Worm (Caenorhabditis elegans) whole organism, midembryonic: ENCODE data around the gene gcy-33.
A peak's percentile ranks its signal among the peaks of the same experiment; 100 is the strongest.

Source experiments
- T22C8.4 ChIP-seq: fragments of 200-800 bp; sonication (Bioruptor generic); IDR thresholded peaks from 2 replicates; pipeline ENCODE4 v1.3.6; 2022; ENCODE audit warnings: missing genetic modification characterization, missing compliant biosample characterization
- cog-1 ChIP-seq: sonication (generic microtip); optimal IDR thresholded peaks from 2 replicates; lab custom pipeline; 2016; ENCODE audit warnings: missing genetic modification characterization, missing compliant biosample characterization
- flt-1 ChIP-seq: fragments of 200-800 bp; sonication (Bioruptor generic); IDR thresholded peaks from 2 replicates; pipeline ENCODE4 v1.3.6; 2022; ENCODE audit warnings: missing genetic modification characterization, missing compliant biosample characterization
- klf-2 ChIP-seq: fragments of 200-800 bp; sonication (Bioruptor generic); conservative IDR thresholded peaks from 2 replicates; pipeline ENCODE4 v1.3.6; 2022; ENCODE audit warnings: missing genetic modification reagents, missing genetic modification characterization, missing compliant biosample characterization
- med-1 ChIP-seq: sonication (generic microtip); optimal IDR thresholded peaks from 2 replicates; lab custom pipeline; 2017; ENCODE audit warnings: missing genetic modification characterization, mild to moderate bottlenecking, missing compliant biosample characterization, antibody characterized with exemption, missing genetic modification reagents; ENCODE audit not compliant: insufficient read depth
- ref-1 ChIP-seq: fragments of 200-800 bp; sonication (Bioruptor generic); conservative IDR thresholded peaks from 2 replicates; pipeline ENCODE4 v1.3.6; 2022; ENCODE audit warnings: missing genetic modification reagents, missing genetic modification characterization, missing compliant biosample characterization
- tab-1 ChIP-seq: fragments of 200-800 bp; sonication (Bioruptor generic); IDR thresholded peaks from 2 replicates; pipeline ENCODE4 v1.3.6; 2022; ENCODE audit warnings: missing genetic modification characterization, missing compliant biosample characterization
- ztf-23 ChIP-seq: fragments of 200-800 bp; sonication (Bioruptor generic); IDR thresholded peaks from 2 replicates; pipeline ENCODE4 v1.3.6; 2022; ENCODE audit warnings: missing genetic modification reagents, missing genetic modification characterization, missing compliant biosample characterization
- ztf-29 ChIP-seq: fragments of 200-800 bp; sonication (Bioruptor generic); IDR thresholded peaks from 2 replicates; pipeline ENCODE4 v1.3.6; 2022; ENCODE audit warnings: missing genetic modification reagents, missing genetic modification characterization, missing compliant biosample characterization

gcy-33 gene

DNA sequence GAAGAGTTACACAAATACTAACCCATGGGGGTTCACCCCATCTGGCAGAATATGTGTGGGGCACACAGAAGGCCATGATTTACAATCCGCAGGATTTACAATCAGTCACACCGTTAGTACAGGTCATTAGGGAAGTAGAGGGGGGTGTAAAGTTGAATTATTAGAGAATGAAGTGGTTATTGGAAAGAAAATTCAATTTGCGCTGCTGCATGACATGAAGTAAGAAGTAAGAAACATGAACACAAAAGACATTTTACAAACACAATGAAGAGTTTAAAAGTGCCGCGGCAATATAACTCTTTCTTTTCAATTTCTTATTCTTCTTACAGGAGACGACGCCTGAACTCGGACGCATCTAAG, 40.8 kb downstream of the gcy-33 start:
- no peak for TF ChIP-seq ztf-29 (GFP tag; lab: Robert Waterston, UW)
- no peak for TF ChIP-seq T22C8.4 (GFP tag; lab: Robert Waterston, UW)
- TF ChIP-seq ztf-23, result no peak
- no peak for TF ChIP-seq flt-1 (GFP tag; lab: Robert Waterston, UW)
- TF ChIP-seq med-1 (GFP tag; lab: Kevin White, UChicago), result no peak
- no peak for TF ChIP-seq cog-1 (tag; lab: Kevin White, UChicago)
- no peak for TF ChIP-seq tab-1 (GFP tag; lab: Robert Waterston, UW)
- TF ChIP-seq ref-1 (GFP tag; lab: Robert Waterston, UW), result no peak
- TF ChIP-seq klf-2, result no peak

DNA sequence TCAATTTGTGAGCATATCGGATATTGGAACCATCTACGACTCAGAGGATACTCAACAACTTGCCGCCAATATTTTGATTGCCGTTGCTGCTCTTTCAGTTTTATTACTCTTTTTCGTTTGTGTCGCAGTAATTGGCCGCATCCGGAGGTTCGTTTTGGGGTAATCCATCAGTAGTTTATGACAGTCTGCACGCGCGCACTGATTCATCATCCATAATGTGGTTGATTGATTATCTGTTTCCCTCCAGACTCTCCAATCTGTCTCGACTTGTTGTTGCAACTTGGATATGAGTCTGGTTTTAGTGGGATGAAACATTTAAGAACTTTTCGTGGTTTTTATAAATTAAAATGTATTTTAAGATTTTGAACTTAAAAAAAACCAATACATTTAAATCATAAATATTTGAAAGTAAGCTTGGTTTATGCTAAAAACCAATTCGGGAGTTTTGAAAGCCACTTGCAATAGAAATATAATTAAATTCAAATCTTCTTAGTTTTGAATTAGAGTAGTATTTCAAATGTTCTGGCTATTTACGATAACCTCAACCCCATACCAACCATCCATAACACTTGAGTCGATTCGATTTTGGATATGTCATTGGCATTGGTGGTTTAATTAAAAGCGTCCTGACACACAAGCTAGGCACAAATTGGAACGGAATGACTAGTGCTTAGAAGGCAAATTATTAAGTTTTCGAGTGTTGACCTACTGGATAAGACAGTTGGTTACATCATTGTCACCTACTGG, 41.3 kb downstream of the gcy-33 start:
- TF ChIP-seq ref-1 (GFP tag; lab: Robert Waterston, UW) (no peak), T22C8.4 (GFP tag; lab: Robert Waterston, UW) (no peak), ztf-23 (no peak), flt-1 (GFP tag; lab: Robert Waterston, UW) (no peak), ztf-29 (GFP tag; lab: Robert Waterston, UW) (no peak), cog-1 (tag; lab: Kevin White, UChicago) (no peak), klf-2 (no peak), med-1 (GFP tag; lab: Kevin White, UChicago) (no peak), tab-1 (GFP tag; lab: Robert Waterston, UW) (no peak)

DNA sequence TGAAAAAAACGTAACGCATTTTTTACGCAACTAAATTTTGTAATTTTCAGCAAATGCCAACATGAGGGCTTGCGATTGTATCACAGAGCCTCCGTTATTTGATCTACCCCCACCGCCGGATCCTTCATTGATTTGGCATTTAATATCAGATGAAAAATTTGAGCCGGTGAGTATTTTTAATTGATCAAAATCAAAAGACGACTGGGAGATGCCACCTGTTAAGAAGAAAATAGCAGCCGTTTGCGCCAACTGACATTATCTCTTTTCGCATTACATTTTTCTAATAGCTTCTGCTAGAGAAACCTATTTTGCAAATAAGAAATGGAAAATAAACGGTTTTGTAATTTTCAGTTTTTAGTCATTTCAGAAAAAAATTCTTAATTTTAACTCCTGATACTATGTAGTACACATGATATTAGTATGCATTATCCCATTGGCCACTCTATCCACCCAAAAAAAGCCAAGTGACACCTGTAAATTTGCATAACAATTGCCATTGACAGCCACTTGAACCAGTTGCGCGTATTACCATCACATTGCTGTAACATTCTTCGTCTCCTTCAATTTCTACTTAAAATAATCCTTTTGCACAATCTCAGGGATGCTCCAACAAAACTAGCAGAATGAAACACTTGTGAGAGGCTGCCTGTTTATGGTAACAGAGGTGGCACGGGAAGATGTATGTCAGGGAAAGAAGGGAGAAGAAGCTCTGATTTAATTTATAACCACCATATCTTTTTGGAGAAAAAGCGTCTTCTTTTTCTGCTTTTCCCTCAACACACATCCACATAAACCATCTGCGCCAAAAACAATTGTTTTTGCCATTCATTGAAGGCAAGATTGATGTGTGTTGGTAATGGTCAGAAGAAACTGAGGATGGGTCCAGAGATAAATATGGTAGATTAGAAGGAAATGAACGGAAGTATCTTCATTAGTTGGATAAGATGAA, 43.0 kb downstream of the gcy-33 start, which contains the start of gene F58H1.5:
Gene F58H1.5, plus strand, starts transcription at position 51 of the 949 bp plus-strand sequence.
- TF ChIP-seq ztf-23 (no peak), klf-2 (no peak), ref-1 (GFP tag; lab: Robert Waterston, UW) (no peak), ztf-29 (GFP tag; lab: Robert Waterston, UW) (no peak), T22C8.4 (GFP tag; lab: Robert Waterston, UW) (no peak), flt-1 (GFP tag; lab: Robert Waterston, UW) (no peak), med-1 (GFP tag; lab: Kevin White, UChicago) (no peak), cog-1 (tag; lab: Kevin White, UChicago) (no peak), tab-1 (GFP tag; lab: Robert Waterston, UW) (no peak)

DNA sequence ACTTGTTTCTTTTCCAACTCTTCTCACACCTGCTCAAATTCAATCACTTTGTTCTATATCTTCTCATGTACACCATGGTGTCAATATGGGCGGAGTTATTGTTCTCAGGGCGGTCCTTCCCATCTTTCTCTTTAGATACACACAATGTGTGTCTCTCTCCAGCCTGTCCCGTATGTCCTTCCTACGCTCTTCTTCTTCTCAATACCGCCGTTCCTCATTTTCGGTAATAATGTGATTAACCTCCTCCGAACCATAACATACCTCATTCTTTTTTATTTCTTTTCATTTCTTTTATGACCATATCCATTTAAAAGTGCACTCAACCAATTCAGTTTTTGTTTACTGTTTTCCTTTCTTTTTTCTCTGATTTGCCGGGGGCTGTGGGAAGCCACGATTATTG, 46.0 kb downstream of the gcy-33 start:
- TF ChIP-seq klf-2 (no peak), flt-1 (GFP tag; lab: Robert Waterston, UW) (peak; percentile 39; the same call in 1 of the 2 replicates)

DNA sequence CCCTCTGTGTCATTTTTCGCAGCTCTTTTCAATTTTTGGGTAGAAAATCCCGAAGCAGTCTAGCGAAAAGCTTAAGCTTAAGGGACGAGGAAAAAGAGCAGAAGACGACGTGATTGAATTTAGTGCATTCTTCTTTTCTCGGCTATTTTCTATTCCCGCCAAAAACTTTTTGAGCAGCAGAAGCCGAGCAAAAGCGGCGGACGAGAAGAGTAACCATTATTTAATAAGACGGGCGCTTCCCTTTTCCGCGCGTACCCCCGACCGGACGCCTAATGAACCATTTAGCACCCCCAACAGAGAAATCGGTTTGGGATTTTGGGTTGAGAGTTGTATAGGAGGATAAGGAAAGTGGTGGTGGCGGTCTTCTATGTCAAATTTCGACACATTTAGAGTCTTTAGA, 48.0 kb downstream of the gcy-33 start:
- no peak for TF ChIP-seq klf-2
- no peak for TF ChIP-seq ztf-29 (GFP tag; lab: Robert Waterston, UW)
- TF ChIP-seq med-1 (GFP tag; lab: Kevin White, UChicago), result no peak
- TF ChIP-seq cog-1 (tag; lab: Kevin White, UChicago), result no peak
- no peak for TF ChIP-seq flt-1 (GFP tag; lab: Robert Waterston, UW)
- TF ChIP-seq ref-1 (GFP tag; lab: Robert Waterston, UW), result no peak
- no peak for TF ChIP-seq tab-1 (GFP tag; lab: Robert Waterston, UW)
- TF ChIP-seq T22C8.4 (GFP tag; lab: Robert Waterston, UW), result no peak
- TF ChIP-seq ztf-23, result no peak

DNA sequence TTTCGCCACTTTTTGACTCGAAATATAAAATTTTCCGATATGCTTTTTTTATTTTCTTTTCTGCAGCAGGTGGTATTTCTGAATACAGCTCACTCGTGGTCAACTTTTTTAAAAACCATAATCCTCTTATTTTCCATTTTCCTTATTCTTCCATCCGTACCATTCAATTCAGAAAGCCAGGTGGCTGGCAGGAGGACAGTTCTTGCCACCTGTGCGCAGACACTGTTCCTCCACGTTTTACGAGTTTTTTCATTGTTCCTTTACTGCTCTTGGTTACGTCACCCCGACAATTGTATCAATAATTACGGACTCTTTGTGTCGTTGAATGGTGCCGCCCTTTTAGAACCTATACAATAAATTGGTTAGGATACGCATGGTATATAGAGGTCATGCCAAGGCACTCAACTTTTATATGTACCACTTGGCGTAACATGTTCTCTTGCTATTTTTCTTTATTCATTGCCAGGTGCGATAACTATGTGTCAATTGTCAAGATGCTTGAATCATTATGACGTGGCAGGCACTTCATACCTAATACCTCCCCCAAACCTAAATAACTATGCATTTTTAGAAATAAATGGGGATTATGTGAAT, 48.6 kb downstream of the gcy-33 start:
- TF ChIP-seq cog-1 (tag; lab: Kevin White, UChicago) (no peak), med-1 (GFP tag; lab: Kevin White, UChicago) (no peak), klf-2 (no peak), flt-1 (GFP tag; lab: Robert Waterston, UW) (no peak), ref-1 (GFP tag; lab: Robert Waterston, UW) (no peak), ztf-29 (GFP tag; lab: Robert Waterston, UW) (no peak), tab-1 (GFP tag; lab: Robert Waterston, UW) (no peak), T22C8.4 (GFP tag; lab: Robert Waterston, UW) (no peak), ztf-23 (no peak)

DNA sequence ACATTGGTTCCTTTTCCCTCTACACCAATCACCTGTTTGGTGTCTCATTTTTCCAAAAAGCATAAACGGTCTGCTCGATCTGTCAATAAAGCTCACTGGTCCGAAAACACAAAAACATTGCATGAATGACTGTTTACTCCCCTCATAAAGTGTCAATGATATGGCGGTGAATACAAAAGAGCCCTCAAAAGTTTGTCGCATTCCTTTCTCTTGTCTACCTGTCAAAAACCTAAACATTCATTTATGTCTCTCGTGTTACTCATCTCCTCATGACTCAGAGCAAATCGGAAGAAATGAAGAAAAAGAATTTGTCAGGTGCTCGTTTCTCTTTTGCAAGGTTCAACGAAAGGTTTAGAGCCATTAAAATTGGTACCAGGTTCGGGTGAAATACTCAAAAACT, 50.4 kb downstream of the gcy-33 start:
- TF ChIP-seq med-1 (GFP tag; lab: Kevin White, UChicago) (no peak), klf-2 (no peak), flt-1 (GFP tag; lab: Robert Waterston, UW) (no peak), ztf-23 (no peak), cog-1 (tag; lab: Kevin White, UChicago) (no peak), ref-1 (GFP tag; lab: Robert Waterston, UW) (no peak)

DNA sequence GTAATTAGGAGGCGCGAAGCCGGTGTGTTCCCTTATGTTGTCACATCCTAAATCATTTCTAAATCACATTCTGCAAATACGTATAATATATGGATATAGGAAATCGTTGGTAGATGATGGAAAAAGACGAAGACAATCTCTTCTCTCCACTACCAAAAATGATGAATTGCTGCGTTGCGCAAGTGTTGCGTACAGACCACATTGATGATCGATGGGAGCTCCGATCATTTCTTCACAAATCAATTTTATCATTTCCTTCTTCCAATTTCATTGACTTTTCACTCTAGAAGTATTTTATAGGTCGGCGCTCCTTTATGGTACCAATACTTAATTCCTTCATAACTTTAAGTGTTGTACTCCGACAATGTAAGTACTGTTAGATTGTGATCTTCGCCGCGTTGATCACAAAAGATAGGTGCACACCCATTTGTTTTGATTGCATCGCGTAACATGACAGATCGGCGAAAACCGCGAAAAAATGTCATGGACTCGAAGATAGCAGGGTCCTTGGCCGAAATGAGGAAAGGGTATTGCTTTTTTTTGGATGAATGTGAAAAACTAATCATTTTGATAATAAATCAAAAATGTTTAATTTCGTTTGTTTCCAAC, 52.0 kb downstream of the gcy-33 start:
- TF ChIP-seq ref-1 (GFP tag; lab: Robert Waterston, UW), result no peak
- TF ChIP-seq klf-2, result no peak
- no peak for TF ChIP-seq ztf-23

DNA sequence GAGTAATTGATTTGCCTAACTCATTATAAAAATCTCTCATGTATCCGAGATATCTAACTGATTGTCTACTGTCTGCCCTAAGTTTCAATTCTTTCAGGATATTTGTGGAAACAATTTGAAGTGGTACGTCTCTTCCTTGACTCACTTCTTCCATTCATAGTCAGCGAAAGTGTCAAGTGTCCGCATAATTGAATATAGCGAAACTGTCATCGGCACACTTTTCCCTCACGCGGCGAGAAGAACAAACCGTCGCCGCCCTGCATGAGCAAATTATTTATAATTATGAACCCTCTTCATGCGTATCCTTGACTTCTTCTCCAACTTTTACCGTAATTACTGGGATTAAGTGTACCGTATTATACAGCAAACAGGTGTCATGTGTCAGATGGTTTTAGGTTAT, 53.0 kb downstream of the gcy-33 start:
- TF ChIP-seq tab-1 (GFP tag; lab: Robert Waterston, UW) (no peak), flt-1 (GFP tag; lab: Robert Waterston, UW) (no peak), klf-2 (no peak), T22C8.4 (GFP tag; lab: Robert Waterston, UW) (no peak), cog-1 (tag; lab: Kevin White, UChicago) (no peak), ztf-23 (no peak), med-1 (GFP tag; lab: Kevin White, UChicago) (no peak), ztf-29 (GFP tag; lab: Robert Waterston, UW) (no peak), ref-1 (GFP tag; lab: Robert Waterston, UW) (no peak)
